Worm (Caenorhabditis elegans) whole organism, young adult: ENCODE data around the gene dmd-7.

Experiments
- D2030.7 ChIP-seq: fragments of 200-800 bp; sonication (Bioruptor generic); IDR thresholded peaks from 2 replicates; pipeline ENCODE4 v1.3.6; 2022; ENCODE audit warnings: missing genetic modification reagents, missing genetic modification characterization, missing compliant biosample characterization
- F33H1.4 ChIP-seq: fragments of 200-800 bp; sonication (Bioruptor generic); IDR thresholded peaks from 2 replicates; pipeline ENCODE4 v1.3.6; 2022; ENCODE audit warnings: missing genetic modification reagents, missing genetic modification characterization, missing compliant biosample characterization
- aptf-3 ChIP-seq: fragments of 200-800 bp; sonication (Bioruptor generic); IDR thresholded peaks from 2 replicates; pipeline ENCODE4 v1.3.6; 2022; ENCODE audit warnings: missing genetic modification characterization, missing compliant biosample characterization
- ceh-58 ChIP-seq: fragments of 200-800 bp; sonication (Bioruptor generic); IDR thresholded peaks from 2 replicates; pipeline ENCODE4 v1.3.6; 2022; ENCODE audit warnings: missing genetic modification characterization, missing compliant biosample characterization
- egrh-3 ChIP-seq: fragments of 200-800 bp; sonication (Bioruptor generic); IDR thresholded peaks from 2 replicates; pipeline ENCODE4 v1.3.6; 2022; ENCODE audit warnings: missing genetic modification reagents, missing genetic modification characterization, missing compliant biosample characterization
- madf-6 ChIP-seq: fragments of 200-800 bp; sonication (Bioruptor generic); IDR thresholded peaks from 2 replicates; pipeline ENCODE4 v1.3.6; 2022; ENCODE audit warnings: missing genetic modification reagents, missing genetic modification characterization, missing compliant biosample characterization
- madf-8 ChIP-seq: fragments of 200-800 bp; sonication (Bioruptor generic); conservative IDR thresholded peaks from 2 replicates; pipeline ENCODE4 v1.3.6; 2022; ENCODE audit warnings: missing genetic modification reagents, missing genetic modification characterization, missing compliant biosample characterization
- nhr-80 ChIP-seq: sonication (generic microtip); optimal IDR thresholded peaks from 2 replicates; lab custom pipeline; 2016; ENCODE audit warnings: missing genetic modification characterization, missing compliant biosample characterization
- rec-8 ChIP-seq, 2 experiments: sonication (generic microtip); optimal IDR thresholded peaks; 2 replicates each; lab custom pipeline; 2016; ENCODE audit warnings: mild to moderate bottlenecking in 2 of 2, missing genetic modification characterization in 2 of 2, missing genetic modification reagents in 2 of 2, missing genotype in 2 of 2, missing biosample characterization in 1 of 2, missing compliant biosample characterization in 1 of 2, moderate library complexity in 1 of 2
- sdz-38 ChIP-seq: sonication (generic microtip); optimal IDR thresholded peaks from 2 replicates; lab custom pipeline; 2016; ENCODE audit warnings: missing genotype, missing genetic modification characterization, missing compliant biosample characterization
- snpc-1.1 ChIP-seq: sonication (generic microtip); optimal IDR thresholded peaks from 2 replicates; lab custom pipeline; 2017; ENCODE audit warnings: missing genetic modification characterization, mild to moderate bottlenecking, missing compliant biosample characterization, antibody characterized with exemption, moderate library complexity, missing genotype, missing genetic modification reagents; ENCODE audit not compliant: insufficient read depth
- tlf-1 ChIP-seq: fragments of 200-800 bp; sonication (Bioruptor generic); optimal IDR thresholded peaks from 2 replicates; lab custom pipeline; 2018; ENCODE audit warnings: mild to moderate bottlenecking, missing genetic modification characterization, missing compliant biosample characterization
- xnd-1 ChIP-seq: sonication (generic microtip); optimal IDR thresholded peaks from 2 replicates; lab custom pipeline; 2016; ENCODE audit warnings: missing genotype, missing genetic modification reagents, missing genetic modification characterization, missing compliant biosample characterization
- ztf-25 ChIP-seq: fragments of 200-800 bp; sonication (Bioruptor generic); IDR thresholded peaks from 2 replicates; pipeline ENCODE4 v1.3.6; 2022; ENCODE audit warnings: missing genetic modification reagents, missing genetic modification characterization, missing compliant biosample characterization

Gene dmd-7

DNA sequence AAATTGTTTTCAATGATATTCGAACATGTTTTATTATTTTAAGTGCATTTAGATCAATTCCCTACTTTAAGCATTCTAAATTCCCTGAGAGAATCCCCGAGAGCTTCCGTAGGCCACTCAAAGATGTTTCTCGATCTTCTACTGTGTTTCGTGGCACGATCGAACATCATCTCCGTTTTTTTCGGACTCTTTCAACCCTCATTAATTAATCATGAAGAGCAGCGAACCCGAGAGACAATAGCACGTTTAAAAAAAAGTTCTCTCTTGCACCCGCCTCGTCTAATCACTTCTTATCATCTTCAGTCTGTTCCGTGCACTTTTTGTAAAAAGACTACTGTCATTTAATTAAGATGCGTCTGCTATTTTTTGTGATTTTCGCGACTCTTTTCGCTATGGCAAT lies 41.9 kb downstream of the dmd-7 start, which contains the start of gene K12B6.11:
TSS of gene K12B6.11 (plus strand) at position 301 of the 400 bp plus-strand sequence.
- TF ChIP-seq ztf-25 (no peak), nhr-80 (tag; lab: Kevin White, UChicago) (peak; percentile 33), tlf-1 (GFP tag; lab: Kevin White, UChicago) (no peak), sdz-38 (tag; lab: Kevin White, UChicago) (no peak), xnd-1 (no peak), egrh-3 (GFP tag; lab: Robert Waterston, UW) (no peak)
- TF ChIP-seq, all 124 proteins: peak for 1

DNA sequence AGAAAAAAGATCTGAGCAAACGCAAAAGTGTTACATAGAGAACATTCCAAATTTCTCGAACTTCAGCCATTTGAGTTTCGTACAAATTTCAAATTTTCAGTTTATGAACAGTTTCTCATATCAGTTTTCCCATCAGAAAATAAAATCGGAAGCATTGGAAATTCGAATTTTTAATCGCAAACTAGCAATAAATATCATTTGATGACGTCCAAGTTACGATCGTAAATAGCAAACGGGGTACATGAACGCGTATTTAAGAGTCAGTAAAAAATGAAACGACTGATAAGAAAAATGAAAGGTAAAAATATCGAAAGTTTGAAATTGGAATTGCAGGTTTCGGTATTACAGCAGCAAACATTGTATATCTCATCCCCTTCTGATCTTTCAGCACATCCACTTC lies 44.6 kb downstream of the dmd-7 start:
- TF ChIP-seq rec-8 (tag; optimal IDR thresholded peaks at IDR 0.05; lab: Kevin White, UChicago) (no peak), nhr-80 (tag; lab: Kevin White, UChicago) (peak; percentile 22)

ce11 chrV:6292401-6292800 lies 45.7 kb downstream of the dmd-7 start, which contains the start of gene K12B6.9:
Gene K12B6.9 (minus strand): TSS chrV:6292666.
- TF ChIP-seq ceh-58 (no peak), nhr-80 (tag; lab: Kevin White, UChicago) (peak; percentile 82), tlf-1 (GFP tag; lab: Kevin White, UChicago) (no peak)

ce11 chrV:6296536-6296935 lies 49.8 kb downstream of the dmd-7 start:
- TF ChIP-seq F33H1.4: 0 out of 2 replicates have a peak, but pooled peaks have one; percentile 10
- TF ChIP-seq madf-8 (GFP tag; lab: Robert Waterston, UW): peak; percentile 50; the same call in 1 of the 2 replicates
- peak; percentile 30; the same call in 1 of the 2 replicates for TF ChIP-seq D2030.7
- peak; percentile 17; the same call in 1 of the 2 replicates for TF ChIP-seq madf-6
- peak; percentile 40; the same call in 1 of the 2 replicates for TF ChIP-seq aptf-3

- TF ChIP-seq snpc-1.1 (tag; lab: Kevin White, UChicago) (no peak), nhr-80 (tag; lab: Kevin White, UChicago) (peak; percentile 79)
- TF ChIP-seq, all 124 proteins: peak for 1
Observed at ce11 chrV:6301046-6301445, 54.3 kb downstream of the dmd-7 start.
